Worm (Caenorhabditis elegans) whole organism, L3 larva: Measurements from ENCODE around the gene mex-5.

Source experiments
- R02D3.7 ChIP-seq: fragments of 150-350 bp; optimal IDR thresholded peaks from 2 replicates; lab custom pipeline; 2014; ENCODE audit warnings: missing biosample characterization, missing genetic modification characterization
- ZK546.5 ChIP-seq: sonication (generic microtip); optimal IDR thresholded peaks from 2 replicates; lab custom pipeline; 2017; ENCODE audit warnings: missing biosample characterization, missing genetic modification characterization
- ama-1 ChIP-seq: fragments of 150-350 bp; optimal IDR thresholded peaks from 2 replicates; lab custom pipeline; 2018
- ceh-16 ChIP-seq: sonication (generic microtip); optimal IDR thresholded peaks from 2 replicates; lab custom pipeline; 2017; ENCODE audit warnings: missing biosample characterization, missing genetic modification characterization
- ceh-28 ChIP-seq: fragments of 150-350 bp; optimal IDR thresholded peaks from 2 replicates; lab custom pipeline; 2014; ENCODE audit warnings: missing biosample characterization, missing genetic modification reagents, missing genetic modification characterization
- ceh-82 ChIP-seq: fragments of 150-350 bp; optimal IDR thresholded peaks from 2 replicates; lab custom pipeline; 2014; ENCODE audit warnings: missing biosample characterization, missing genetic modification characterization
- ceh-9 ChIP-seq: sonication (generic microtip); optimal IDR thresholded peaks from 2 replicates; lab custom pipeline; 2018; ENCODE audit warnings: missing biosample characterization, missing genetic modification characterization
- egl-27 ChIP-seq: sonication (generic microtip); optimal IDR thresholded peaks from 4 replicates; lab custom pipeline; 2017; ENCODE audit warnings: missing biosample characterization, missing genetic modification reagents, missing genetic modification characterization
- egl-5 ChIP-seq: fragments of 150-350 bp; optimal IDR thresholded peaks from 2 replicates; lab custom pipeline; 2017; ENCODE audit warnings: missing biosample characterization, missing genetic modification reagents, missing genetic modification characterization, inconsistent platforms
- elt-1 ChIP-seq: fragments of 150-350 bp; optimal IDR thresholded peaks from 2 replicates; lab custom pipeline; 2014; ENCODE audit warnings: missing biosample characterization, missing genetic modification characterization
- elt-2 ChIP-seq: sonication (generic microtip); optimal IDR thresholded peaks from 2 replicates; lab custom pipeline; 2016; ENCODE audit warnings: missing genetic modification reagents, mild to moderate bottlenecking, missing genetic modification characterization, missing compliant biosample characterization
- elt-3 ChIP-seq, 3 experiments: fragments of 150-350 bp in 1 of 3; sonication (generic microtip) in 2 of 3; optimal IDR thresholded peaks; 2 replicates in 2 of 3; 4 replicates in 1 of 3; lab custom pipeline; 2014 to 2017; ENCODE audit warnings: missing biosample characterization in 3 of 3, missing genetic modification characterization in 3 of 3
- eor-1 ChIP-seq, 2 experiments: fragments of 150-350 bp; optimal IDR thresholded peaks; 2 replicates each; lab custom pipeline; 2014 to 2018; ENCODE audit warnings: missing biosample characterization in 2 of 2, missing genetic modification characterization in 2 of 2
- fkh-10 ChIP-seq: sonication (generic microtip); optimal IDR thresholded peaks from 2 replicates; lab custom pipeline; 2017; ENCODE audit warnings: missing biosample characterization, missing genetic modification reagents, missing genetic modification characterization
- fkh-2 ChIP-seq: fragments of 150-350 bp; optimal IDR thresholded peaks from 2 replicates; lab custom pipeline; 2014; ENCODE audit warnings: missing biosample characterization, missing genetic modification reagents, missing genetic modification characterization
- fos-1 ChIP-seq: fragments of 150-350 bp; optimal IDR thresholded peaks from 2 replicates; lab custom pipeline; 2014; ENCODE audit warnings: missing biosample characterization, missing genetic modification characterization
- hmg-11 ChIP-seq: sonication (generic microtip); optimal IDR thresholded peaks from 2 replicates; lab custom pipeline; 2016; ENCODE audit warnings: missing genetic modification characterization, missing compliant biosample characterization
- jun-1 ChIP-seq: fragments of 150-350 bp; optimal IDR thresholded peaks from 2 replicates; lab custom pipeline; 2014; ENCODE audit warnings: missing biosample characterization, missing genetic modification reagents, missing genetic modification characterization
- lin-15B ChIP-seq: fragments of 150-350 bp; optimal IDR thresholded peaks from 2 replicates; lab custom pipeline; 2014; ENCODE audit warnings: missing biosample characterization, missing genetic modification characterization
- lin-39 ChIP-seq: fragments of 150-350 bp; optimal IDR thresholded peaks from 2 replicates; lab custom pipeline; 2018; ENCODE audit warnings: missing biosample characterization, missing genetic modification reagents, missing genetic modification characterization
- lsy-12 ChIP-seq: sonication (generic microtip); optimal IDR thresholded peaks from 2 replicates; lab custom pipeline; 2016; ENCODE audit warnings: mild to moderate bottlenecking, missing genetic modification characterization, missing compliant biosample characterization
- mdl-1 ChIP-seq: fragments of 150-350 bp; optimal IDR thresholded peaks from 2 replicates; lab custom pipeline; 2014; ENCODE audit warnings: missing biosample characterization, missing genetic modification characterization
- mml-1 ChIP-seq: fragments of 150-350 bp; sonication (generic microtip); optimal IDR thresholded peaks from 3 replicates; lab custom pipeline; 2014; ENCODE audit warnings: missing biosample characterization, missing genetic modification characterization
- nfya-1 ChIP-seq: sonication (generic microtip); optimal IDR thresholded peaks from 2 replicates; lab custom pipeline; 2017; ENCODE audit warnings: missing genetic modification characterization, mild to moderate bottlenecking, missing compliant biosample characterization, antibody characterized with exemption, moderate library complexity; ENCODE audit not compliant: insufficient read depth
- nhr-11 ChIP-seq: fragments of 150-350 bp; optimal IDR thresholded peaks from 2 replicates; lab custom pipeline; 2014; ENCODE audit warnings: missing biosample characterization, missing genetic modification characterization
- nhr-23 ChIP-seq: fragments of 150-350 bp; optimal IDR thresholded peaks from 2 replicates; lab custom pipeline; 2014; ENCODE audit warnings: missing biosample characterization, missing genetic modification reagents, missing genetic modification characterization
- nhr-237 ChIP-seq: fragments of 150-350 bp; optimal IDR thresholded peaks from 2 replicates; lab custom pipeline; 2014; ENCODE audit warnings: missing biosample characterization, missing genetic modification characterization
- nhr-25 ChIP-seq: sonication (generic microtip); optimal IDR thresholded peaks from 2 replicates; lab custom pipeline; 2017; ENCODE audit warnings: missing biosample characterization, missing genetic modification characterization
- nhr-28 ChIP-seq: fragments of 150-350 bp; optimal IDR thresholded peaks from 2 replicates; lab custom pipeline; 2014; ENCODE audit warnings: missing biosample characterization, missing genetic modification characterization
- nhr-43 ChIP-seq: sonication (generic microtip); optimal IDR thresholded peaks from 2 replicates; lab custom pipeline; 2016; ENCODE audit warnings: mild to moderate bottlenecking, missing genetic modification characterization, missing compliant biosample characterization; ENCODE audit not compliant: poor library complexity, severe bottlenecking
- nhr-67 ChIP-seq: fragments of 150-350 bp; optimal IDR thresholded peaks from 2 replicates; lab custom pipeline; 2014; ENCODE audit warnings: missing biosample characterization, missing genetic modification characterization
- nhr-76 ChIP-seq: fragments of 150-350 bp; sonication (generic microtip); optimal IDR thresholded peaks from 5 replicates; lab custom pipeline; 2014; ENCODE audit warnings: missing biosample characterization, missing genetic modification characterization
- nhr-77 ChIP-seq: fragments of 150-350 bp; optimal IDR thresholded peaks from 2 replicates; lab custom pipeline; 2014; ENCODE audit warnings: missing biosample characterization, missing genetic modification characterization
- pha-4 ChIP-seq: fragments of 150-350 bp; optimal IDR thresholded peaks from 2 replicates; lab custom pipeline; 2014; ENCODE audit warnings: missing biosample characterization, missing genetic modification reagents, missing genetic modification characterization
- pqm-1 ChIP-seq: fragments of 150-350 bp; optimal IDR thresholded peaks from 2 replicates; lab custom pipeline; 2017; ENCODE audit warnings: missing biosample characterization, missing genetic modification characterization, inconsistent platforms
- skn-1 ChIP-seq: fragments of 150-350 bp; optimal IDR thresholded peaks from 2 replicates; lab custom pipeline; 2014; ENCODE audit warnings: missing biosample characterization, missing genetic modification characterization
- snpc-4 ChIP-seq: fragments of 150-350 bp; optimal IDR thresholded peaks from 2 replicates; lab custom pipeline; 2014; ENCODE audit warnings: missing biosample characterization, missing genetic modification characterization
- tbx-2 ChIP-seq: sonication (generic microtip); optimal IDR thresholded peaks from 2 replicates; lab custom pipeline; 2016; ENCODE audit warnings: mild to moderate bottlenecking, missing genetic modification characterization, missing compliant biosample characterization
- unc-39 ChIP-seq: sonication (generic microtip); optimal IDR thresholded peaks from 4 replicates; lab custom pipeline; 2017; ENCODE audit warnings: missing biosample characterization, missing genetic modification characterization
- unc-62 ChIP-seq: fragments of 150-350 bp; sonication (generic microtip); optimal IDR thresholded peaks from 4 replicates; lab custom pipeline; 2014; ENCODE audit warnings: missing biosample characterization, missing genetic modification reagents, missing genetic modification characterization
- zag-1 ChIP-seq: fragments of 150-350 bp; optimal IDR thresholded peaks from 2 replicates; lab custom pipeline; 2014; ENCODE audit warnings: missing biosample characterization, missing genetic modification characterization
- ztf-11 ChIP-seq: fragments of 150-350 bp; optimal IDR thresholded peaks from 2 replicates; lab custom pipeline; 2014; ENCODE audit warnings: missing biosample characterization, missing genetic modification characterization
- ztf-4 ChIP-seq: fragments of 150-350 bp; optimal IDR thresholded peaks from 2 replicates; lab custom pipeline; 2014; ENCODE audit warnings: missing biosample characterization, missing genetic modification characterization

mex-5 gene

ce11 chrIV:13395255-13395654 lies 41.7 kb downstream of the mex-5 start:
- TF ChIP-seq ama-1, result no peak
- peak; percentile 66 for TF ChIP-seq egl-27 (tag; lab: Kevin White, UChicago)
- peak; percentile 5 for TF ChIP-seq snpc-4 (tag; lab: Kevin White, UChicago)
- no peak for TF ChIP-seq ZK546.5
- TF ChIP-seq R02D3.7 (tag; lab: Kevin White, UChicago), result peak; percentile 66
- peak; percentile 70 for TF ChIP-seq fkh-10 (GFP tag; lab: Kevin White, UChicago)
- TF ChIP-seq unc-39 (tag; lab: Kevin White, UChicago), result peak; percentile 36
- peak; percentile 59 for TF ChIP-seq lsy-12 (tag; lab: Kevin White, UChicago)
- TF ChIP-seq pqm-1 (tag; lab: Kevin White, UChicago), result peak; percentile 65
- TF ChIP-seq nhr-76, result no peak
- no peak for TF ChIP-seq eor-1 (tag; optimal IDR thresholded peaks at IDR 0.05; lab: Kevin White, UChicago)
- no peak for TF ChIP-seq ceh-9 (tag; lab: Kevin White, UChicago)
- peak; percentile 93 for TF ChIP-seq nhr-43 (tag; lab: Kevin White, UChicago)
- TF ChIP-seq fos-1 (tag; lab: Kevin White, UChicago), result peak; percentile 18
- peak; percentile 91 for TF ChIP-seq elt-2 (tag; lab: Kevin White, UChicago)
- TF ChIP-seq nhr-28 (tag; lab: Kevin White, UChicago), result no peak
- peak; percentile 81 for TF ChIP-seq pha-4 (tag; lab: Kevin White, UChicago)
- TF ChIP-seq mml-1 (tag; lab: Kevin White, UChicago), result peak; percentile 100
- no peak for TF ChIP-seq ceh-16 (tag; lab: Kevin White, UChicago)
- TF ChIP-seq egl-5 (tag; lab: Kevin White, UChicago), result peak; percentile 25
- peak; percentile 6 for TF ChIP-seq skn-1 (tag; lab: Kevin White, UChicago)
- peak; percentile 38 for TF ChIP-seq ztf-4 (tag; lab: Kevin White, UChicago)
- peak; percentile 45 for TF ChIP-seq lin-15B
- TF ChIP-seq jun-1 (tag; lab: Kevin White, UChicago), result peak; percentile 87
- TF ChIP-seq mdl-1 (tag; lab: Kevin White, UChicago), result peak; percentile 63
- TF ChIP-seq ztf-11, result no peak
- TF ChIP-seq tbx-2 (tag; lab: Kevin White, UChicago), result peak; percentile 73
- peak; percentile 95 for TF ChIP-seq hmg-11 (tag; lab: Kevin White, UChicago)
- peak; percentile 59 for TF ChIP-seq nhr-11
- peak; percentile 91 for TF ChIP-seq nfya-1 (tag; lab: Kevin White, UChicago)
- no peak for TF ChIP-seq nhr-237 (tag; lab: Kevin White, UChicago)
- peak; percentile 82 for TF ChIP-seq nhr-23 (tag; lab: Kevin White, UChicago)
- no peak for TF ChIP-seq nhr-77 (tag; lab: Kevin White, UChicago)
- TF ChIP-seq elt-1 (tag; lab: Kevin White, UChicago), result peak; percentile 62
- peak; percentile 81 for TF ChIP-seq unc-62 (GFP tag; lab: Kevin White, UChicago)
- peak; percentile 65 for TF ChIP-seq ceh-28 (tag; lab: Kevin White, UChicago)
- peak in 1 of 3 experiments; percentile 54 for TF ChIP-seq elt-3 (tag; optimal IDR thresholded peaks at IDR 0.05; lab: Kevin White, UChicago)
- peak; percentile 90 for TF ChIP-seq nhr-25
- TF ChIP-seq lin-39 (tag; lab: Kevin White, UChicago), result peak; percentile 95
- no peak for TF ChIP-seq nhr-67 (tag; lab: Kevin White, UChicago)
- no peak for TF ChIP-seq fkh-2 (tag; lab: Kevin White, UChicago)

ce11 chrIV:13396375-13396774 lies 42.9 kb downstream of the mex-5 start:
- TF ChIP-seq fkh-2 (tag; lab: Kevin White, UChicago), result no peak
- TF ChIP-seq ceh-82 (tag; lab: Kevin White, UChicago), result no peak
- TF ChIP-seq unc-62 (GFP tag; lab: Kevin White, UChicago), result no peak
- no peak for TF ChIP-seq zag-1 (tag; lab: Kevin White, UChicago)
- no peak for TF ChIP-seq hmg-11 (tag; lab: Kevin White, UChicago)
- peak; percentile 8 for TF ChIP-seq nhr-43 (tag; lab: Kevin White, UChicago)
- TF ChIP-seq egl-5 (tag; lab: Kevin White, UChicago), result no peak
- TF ChIP-seq nhr-77 (tag; lab: Kevin White, UChicago), result no peak
- peak; percentile 91 for TF ChIP-seq pqm-1 (tag; lab: Kevin White, UChicago)
- peak; percentile 90 for TF ChIP-seq elt-2 (tag; lab: Kevin White, UChicago)
- TF ChIP-seq lsy-12 (tag; lab: Kevin White, UChicago), result no peak
- no peak for TF ChIP-seq snpc-4 (tag; lab: Kevin White, UChicago)
- TF ChIP-seq ceh-16 (tag; lab: Kevin White, UChicago), result no peak
- peak in 1 of 3 experiments; percentile 15 for TF ChIP-seq elt-3 (tag; optimal IDR thresholded peaks at IDR 0.05; lab: Kevin White, UChicago)
- no peak for TF ChIP-seq lin-15B
- TF ChIP-seq skn-1 (tag; lab: Kevin White, UChicago), result peak; percentile 73
- peak; percentile 78 for TF ChIP-seq pha-4 (tag; lab: Kevin White, UChicago)
- TF ChIP-seq nhr-11, result no peak
- TF ChIP-seq nhr-25, result no peak
- TF ChIP-seq fos-1 (tag; lab: Kevin White, UChicago), result no peak
